Worm (Caenorhabditis elegans) whole organism, L4/young adult: Measurements from ENCODE around the gene moc-6.

Source experiments
- W03F9.2 ChIP-seq: fragments of 150-350 bp; optimal IDR thresholded peaks from 2 replicates; lab custom pipeline; 2014; ENCODE audit warnings: missing biosample characterization, missing genetic modification characterization
- dao-5 ChIP-seq: sonication (generic microtip); optimal IDR thresholded peaks from 2 replicates; lab custom pipeline; 2016; ENCODE audit warnings: missing genotype, missing genetic modification characterization, moderate library complexity, missing compliant biosample characterization
- him-1 ChIP-seq: sonication (generic microtip); optimal IDR thresholded peaks from 2 replicates; lab custom pipeline; 2016; ENCODE audit warnings: missing genotype, missing genetic modification reagents, missing genetic modification characterization, missing compliant biosample characterization

Gene moc-6

DNA sequence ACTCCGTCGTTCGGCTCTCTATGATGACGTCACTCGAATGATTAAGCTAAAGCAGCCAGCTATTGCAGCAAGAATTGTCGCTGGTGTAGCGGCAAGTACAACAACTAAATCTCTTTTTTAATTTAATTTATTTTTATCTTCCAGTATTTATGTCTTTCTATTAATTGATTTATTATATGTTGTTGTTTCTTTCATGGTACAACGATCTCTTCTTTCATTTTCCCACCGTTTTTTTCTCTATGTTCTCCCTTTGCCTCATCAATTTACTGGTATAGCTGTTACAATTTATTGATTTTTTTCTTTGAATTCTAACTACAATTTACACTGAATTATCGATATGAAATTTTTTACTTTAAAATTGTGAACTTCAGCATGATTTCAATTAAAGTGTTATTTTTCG lies at the start of gene moc-6:
Gene moc-6, plus strand, starts transcription at position 301 of the 400 bp plus-strand sequence.
- TF ChIP-seq W03F9.2 (tag; lab: Kevin White, UChicago) (no peak), him-1 (tag; lab: Kevin White, UChicago) (no peak), dao-5 (no peak)

DNA sequence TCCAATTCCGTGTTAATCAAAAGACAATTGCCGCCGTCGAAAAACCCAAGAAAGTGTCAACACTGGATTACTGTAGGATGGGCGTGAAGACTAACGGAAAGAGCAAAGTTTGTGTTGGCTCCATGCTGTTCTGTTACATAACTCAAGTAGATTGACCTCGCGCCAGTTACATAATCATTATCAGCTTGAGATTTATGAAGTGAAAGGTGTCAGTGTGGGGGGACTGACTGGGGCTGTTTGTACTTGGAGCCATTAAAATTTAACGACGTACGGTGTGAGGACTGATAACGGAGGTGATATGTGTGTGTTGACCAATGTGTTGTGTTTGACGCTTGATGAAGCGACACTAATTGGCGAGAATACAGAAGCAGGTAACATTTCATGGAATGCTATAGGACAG lies 49.0 kb upstream of the moc-6 start:
- no peak for TF ChIP-seq W03F9.2 (tag; lab: Kevin White, UChicago)

DNA sequence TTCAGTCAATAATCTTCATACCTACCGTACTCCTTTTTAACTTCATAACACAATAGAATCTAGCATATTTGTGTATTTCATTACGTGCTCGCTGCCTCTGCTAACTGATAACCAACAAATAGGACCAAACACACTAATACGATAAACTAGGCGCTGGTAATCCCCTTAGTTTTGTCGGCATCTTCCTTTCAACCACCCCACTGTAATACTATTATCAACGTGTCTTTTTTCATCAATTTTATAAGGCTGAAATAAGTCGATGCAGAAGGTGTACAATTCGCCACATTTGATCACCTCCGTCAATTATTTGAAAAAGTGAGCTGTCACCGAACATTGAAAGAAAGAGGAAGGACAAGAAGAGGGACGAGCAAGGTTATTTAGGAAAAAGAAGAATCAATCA lies 48.3 kb upstream of the moc-6 start:
- no peak for TF ChIP-seq him-1 (tag; lab: Kevin White, UChicago)
- no peak for TF ChIP-seq dao-5
- no peak for TF ChIP-seq W03F9.2 (tag; lab: Kevin White, UChicago)

DNA sequence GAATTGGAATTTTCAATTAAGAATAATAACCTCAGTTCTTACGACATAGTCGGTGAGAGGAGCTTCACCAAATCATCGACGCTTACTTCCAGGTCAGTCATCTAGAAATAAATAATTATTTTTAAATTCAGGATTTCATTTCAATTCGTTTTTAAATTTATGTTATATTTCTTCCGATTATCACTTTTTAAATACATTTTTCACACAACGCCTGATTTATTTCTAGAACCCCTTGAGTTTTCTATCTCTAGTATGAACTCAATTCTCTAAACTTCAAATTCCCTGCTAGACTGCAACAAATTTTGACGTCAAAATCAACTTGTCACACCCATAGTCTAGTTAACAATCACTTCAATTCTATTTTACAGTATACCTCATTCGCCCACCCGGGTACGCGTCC lies 46.3 kb upstream of the moc-6 start, which contains the start of gene Y54H5A.2:
Gene Y54H5A.2, minus strand, starts transcription at position 101 of the 400 bp plus-strand sequence.
- TF ChIP-seq W03F9.2 (tag; lab: Kevin White, UChicago), result no peak
- TF ChIP-seq him-1 (tag; lab: Kevin White, UChicago), result no peak
- TF ChIP-seq dao-5, result no peak

DNA sequence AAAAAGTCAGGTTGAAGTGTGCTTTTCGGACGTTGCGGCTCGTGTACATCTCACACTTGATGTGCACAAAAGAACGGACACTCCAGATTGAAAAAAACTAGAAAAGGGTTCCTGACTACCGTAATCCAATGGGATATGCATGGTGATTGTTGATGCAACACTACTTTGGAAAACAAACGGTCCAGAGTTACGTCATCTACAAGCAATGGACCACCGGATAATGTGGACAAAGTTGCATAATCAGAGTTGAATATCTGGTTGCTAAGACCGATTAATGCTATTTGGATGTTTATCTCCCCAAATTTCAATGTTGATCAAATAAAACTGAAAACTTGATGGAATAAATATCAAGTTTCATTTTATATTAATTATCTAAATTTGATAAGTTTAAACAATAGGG lies 45.8 kb upstream of the moc-6 start:
- no peak for TF ChIP-seq dao-5
- TF ChIP-seq him-1 (tag; lab: Kevin White, UChicago), result no peak
- no peak for TF ChIP-seq W03F9.2 (tag; lab: Kevin White, UChicago)

DNA sequence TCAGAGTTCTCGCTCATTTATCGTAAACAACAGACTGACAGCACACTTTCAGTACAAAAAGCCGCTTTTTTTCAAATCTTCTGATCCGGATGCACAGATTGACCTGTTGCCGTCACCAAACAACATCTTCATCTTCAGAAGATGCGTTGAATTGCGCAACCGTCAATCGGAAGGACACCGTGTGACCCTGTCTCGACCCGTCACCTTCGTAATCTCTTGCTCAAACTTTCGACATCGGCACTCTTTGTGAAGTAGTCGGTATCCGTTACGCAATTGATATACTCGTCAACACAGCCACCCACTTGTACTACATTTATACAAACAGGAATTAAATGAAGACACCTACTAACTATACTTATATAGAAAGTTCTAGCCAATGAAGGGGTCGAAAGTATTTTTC lies 44.8 kb upstream of the moc-6 start:
- TF ChIP-seq him-1 (tag; lab: Kevin White, UChicago) (no peak), W03F9.2 (tag; lab: Kevin White, UChicago) (no peak), dao-5 (no peak)

- TF ChIP-seq W03F9.2 (tag; lab: Kevin White, UChicago) (peak; percentile 77), dao-5 (no peak)
Measured at ce11 chrIII:5153137-5153536, 42.7 kb upstream of the moc-6 start, which contains the start of the genes rbm-42 and grwd-1. TSS of gene rbm-42 (minus strand) at chrIII:5153229. TSS of gene grwd-1 (plus strand) at chrIII:5153464.

DNA sequence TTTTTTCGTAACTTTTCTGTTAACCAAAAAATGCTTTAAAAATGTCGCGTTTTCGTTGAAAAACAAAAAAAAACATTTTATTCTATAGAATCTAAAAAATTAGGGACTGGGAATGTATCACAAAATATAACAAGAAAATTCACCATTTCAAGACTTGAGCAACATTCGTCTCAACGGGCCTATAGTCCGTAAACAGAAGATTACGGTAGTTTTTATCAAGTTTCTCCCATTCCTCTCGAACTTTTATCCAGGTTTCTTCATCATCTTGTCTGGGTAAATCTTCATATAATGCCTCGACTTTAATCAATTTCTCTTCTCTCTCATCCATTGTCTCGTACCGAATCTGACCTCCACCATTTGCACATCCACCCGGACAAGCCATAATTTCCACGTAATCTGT lies 40.4 kb upstream of the moc-6 start:
- TF ChIP-seq dao-5 (no peak), W03F9.2 (tag; lab: Kevin White, UChicago) (no peak), him-1 (tag; lab: Kevin White, UChicago) (no peak)

ce11 chrIII:5158674-5159073 lies 37.1 kb upstream of the moc-6 start, which contains the start of gene oxy-4:
TSS of gene oxy-4 (minus strand) at chrIII:5158774.
- no peak for TF ChIP-seq him-1 (tag; lab: Kevin White, UChicago)
- no peak for TF ChIP-seq dao-5
- TF ChIP-seq W03F9.2 (tag; lab: Kevin White, UChicago), result no peak

DNA sequence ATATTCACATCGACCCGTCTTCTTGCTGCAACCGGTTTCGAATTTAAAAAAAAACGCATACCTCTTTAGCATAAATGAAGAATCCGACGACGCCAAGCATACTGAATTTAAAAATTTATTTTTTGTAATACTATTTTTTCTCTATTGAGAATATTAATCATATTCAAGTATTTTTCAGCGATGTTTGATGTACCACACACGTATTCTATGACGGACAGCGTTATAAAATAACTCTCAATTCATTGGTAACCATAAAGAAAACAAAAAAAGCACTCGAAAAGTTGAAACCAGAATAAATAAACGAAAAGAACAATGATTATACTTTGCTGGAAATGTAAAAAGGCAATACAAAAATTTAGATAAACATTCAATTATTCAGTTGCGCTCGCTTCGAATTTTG lies 36.3 kb upstream of the moc-6 start, which contains the start of gene T10F2.5:
Gene T10F2.5, minus strand, starts transcription at position 101 of the 400 bp plus-strand sequence.
- TF ChIP-seq dao-5, result no peak
- TF ChIP-seq W03F9.2 (tag; lab: Kevin White, UChicago), result no peak
- TF ChIP-seq him-1 (tag; lab: Kevin White, UChicago), result no peak

- no peak for TF ChIP-seq W03F9.2 (tag; lab: Kevin White, UChicago)
- TF ChIP-seq dao-5, result no peak
- no peak for TF ChIP-seq him-1 (tag; lab: Kevin White, UChicago)
Measured at ce11 chrIII:5160803-5161202, 35.0 kb upstream of the moc-6 start.

ce11 chrIII:5162820-5163631 lies 32.8 kb upstream of the moc-6 start, which contains the start of gene gars-1:
TSS of gene gars-1 (minus strand) at chrIII:5163627.
- TF ChIP-seq him-1 (tag; lab: Kevin White, UChicago), result no peak
- TF ChIP-seq W03F9.2 (tag; lab: Kevin White, UChicago), result peak; percentile 15
- no peak for TF ChIP-seq dao-5

DNA sequence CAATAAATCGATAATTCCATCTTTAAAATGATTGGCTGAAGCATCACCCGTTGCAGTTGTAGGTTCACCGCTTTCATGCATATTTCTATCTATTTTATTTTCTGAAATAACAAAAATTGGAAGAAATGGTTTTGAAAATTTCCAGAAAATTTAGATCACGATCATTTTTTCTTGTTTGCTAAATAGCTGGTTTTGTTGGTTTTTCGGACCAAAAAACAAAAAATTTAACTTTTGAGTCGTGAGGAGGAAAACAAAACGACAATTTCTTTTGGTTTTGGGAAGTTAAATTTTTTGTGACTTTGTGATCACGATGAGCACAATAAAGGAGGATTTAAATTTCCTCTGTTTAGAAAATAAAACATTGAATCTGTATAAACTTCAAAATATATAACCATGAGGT lies 30.6 kb upstream of the moc-6 start, which contains the start of gene T10F2.2:
Gene T10F2.2, minus strand, starts transcription at position 101 of the 400 bp plus-strand sequence.
- TF ChIP-seq dao-5 (no peak), W03F9.2 (tag; lab: Kevin White, UChicago) (no peak), him-1 (tag; lab: Kevin White, UChicago) (no peak)

DNA sequence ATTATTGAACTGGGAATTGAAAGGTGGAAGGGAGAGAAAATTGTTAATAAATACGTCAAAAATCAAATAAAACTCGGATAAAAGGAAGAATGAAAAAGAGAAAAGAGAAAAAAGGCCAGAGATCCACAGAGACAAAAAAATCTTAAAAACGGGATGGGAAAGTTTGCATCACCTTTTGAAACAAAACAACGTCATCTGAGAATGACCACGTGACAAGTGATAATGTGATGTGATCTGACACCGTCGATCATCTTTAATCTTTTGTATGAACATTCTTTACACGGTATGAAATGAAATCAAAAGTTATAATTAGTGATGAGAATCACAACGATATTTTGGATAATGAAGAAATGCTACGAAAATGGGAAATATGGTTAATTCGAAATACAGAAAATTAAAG lies 30.0 kb upstream of the moc-6 start:
- TF ChIP-seq him-1 (tag; lab: Kevin White, UChicago) (no peak), W03F9.2 (tag; lab: Kevin White, UChicago) (no peak), dao-5 (no peak)
